Worm (Caenorhabditis elegans): ENCODE results near the gene F54D5.15.

Gene F54D5.15

DNA sequence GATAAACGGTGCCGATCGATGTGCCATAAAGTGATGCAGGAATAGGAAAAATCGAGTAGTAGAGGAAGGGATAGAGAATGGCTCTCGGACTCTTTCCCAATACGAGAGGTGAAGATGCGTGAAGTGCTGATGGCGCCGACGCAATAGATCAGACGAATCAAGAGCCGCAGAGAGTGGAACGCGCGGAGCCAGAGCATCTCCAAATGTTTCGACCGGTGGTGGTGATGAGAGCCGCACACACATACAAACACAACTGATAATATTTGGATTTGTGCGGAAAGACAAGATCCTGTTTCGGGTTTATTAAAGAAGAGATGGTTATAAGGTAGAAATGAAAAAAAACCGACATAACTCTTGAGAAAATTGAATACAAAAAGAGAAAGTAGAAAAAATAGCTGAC lies at the start of gene F54D5.15:
Gene F54D5.15, minus strand, starts transcription at position 101 of the 400 bp plus-strand sequence.
- TF ChIP-seq ama-1 (optimal IDR thresholded peaks at IDR 0.05), result no peak
- no peak for TF ChIP-seq aly-1 (tag; optimal IDR thresholded peaks at IDR 0.05)
- no peak for TF ChIP-seq flt-1 (GFP tag; IDR thresholded peaks at IDR 0.05)
- TF ChIP-seq ets-7 (tag; optimal IDR thresholded peaks at IDR 0.05), result no peak
- no peak for TF ChIP-seq B0310.2 (tag; optimal IDR thresholded peaks at IDR 0.05)
- TF ChIP-seq hmg-4 (GFP tag; optimal IDR thresholded peaks at IDR 0.05), result no peak
- TF ChIP-seq tbx-11 (GFP tag; IDR thresholded peaks at IDR 0.05), result no peak
- TF ChIP-seq F13C5.2 (tag; optimal IDR thresholded peaks at IDR 0.05), result no peak
- no peak for TF ChIP-seq hnd-1 (tag; optimal IDR thresholded peaks at IDR 0.05)

DNA sequence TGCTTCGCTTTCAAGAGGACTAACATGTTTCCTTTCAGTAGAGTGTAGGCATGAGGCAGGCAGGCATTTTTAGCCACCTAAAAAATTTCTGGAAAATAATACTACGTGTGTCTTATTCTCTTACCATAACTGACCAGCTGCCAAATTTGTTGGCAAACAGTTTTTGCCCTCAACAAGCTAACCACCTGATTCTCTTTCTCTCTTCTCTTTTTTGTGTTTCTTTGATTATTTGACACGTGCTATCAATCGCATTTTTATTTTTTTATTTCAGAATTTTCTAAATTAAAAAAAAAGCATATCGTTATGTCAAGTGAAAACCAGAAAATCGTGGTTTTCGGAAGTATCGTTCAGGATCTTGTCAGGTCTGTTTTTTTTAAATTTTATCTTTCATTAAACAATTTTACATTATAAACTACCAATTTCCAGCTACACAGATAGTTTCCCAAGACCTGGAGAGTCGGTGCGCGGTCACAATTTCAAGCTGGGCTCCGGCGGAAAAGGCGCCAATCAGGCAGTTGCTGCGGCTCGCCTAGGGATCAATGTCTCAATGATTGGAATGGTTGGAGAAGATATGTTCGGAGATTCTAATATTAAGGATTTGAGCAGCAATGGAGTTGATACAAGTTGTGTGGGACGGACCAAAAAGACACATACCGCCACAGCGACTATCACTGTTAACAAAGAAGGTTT lies 48.2 kb upstream of the F54D5.15 start, which contains the start of gene F07A11.5:
Gene F07A11.5, plus strand, starts transcription at position 267 of the 690 bp plus-strand sequence.
- no peak for TF ChIP-seq hmbx-1 (tag; optimal IDR thresholded peaks at IDR 0.05)
- no peak for TF ChIP-seq tbx-37 (GFP tag; conservative IDR thresholded peaks at IDR 0.05)
- no peak for TF ChIP-seq F13C5.2 (tag; optimal IDR thresholded peaks at IDR 0.05)
- TF ChIP-seq B0310.2 (tag; optimal IDR thresholded peaks at IDR 0.05), result no peak
- TF ChIP-seq hmg-4 (GFP tag; optimal IDR thresholded peaks at IDR 0.05), result no peak
- TF ChIP-seq ceh-13 (GFP tag; optimal IDR thresholded peaks at IDR 0.05), result no peak
- no peak for TF ChIP-seq tbx-11 (GFP tag; IDR thresholded peaks at IDR 0.05)
- no peak for TF ChIP-seq ama-1 (optimal IDR thresholded peaks at IDR 0.05)
- no peak for TF ChIP-seq sea-1 (GFP tag; conservative IDR thresholded peaks at IDR 0.05)
- no peak for TF ChIP-seq hnd-1 (tag; optimal IDR thresholded peaks at IDR 0.05)
- TF ChIP-seq pes-1 (GFP tag; IDR thresholded peaks at IDR 0.05), result no peak
- no peak for TF ChIP-seq tra-4 (tag; optimal IDR thresholded peaks at IDR 0.05)
- TF ChIP-seq ets-7 (tag; optimal IDR thresholded peaks at IDR 0.05), result no peak
- no peak for TF ChIP-seq ceh-36 (tag; optimal IDR thresholded peaks at IDR 0.05)
- TF ChIP-seq scrt-1 (GFP tag; IDR thresholded peaks at IDR 0.05), result no peak
- TF ChIP-seq aly-1 (tag; optimal IDR thresholded peaks at IDR 0.05), result no peak
- no peak for TF ChIP-seq flt-1 (GFP tag; IDR thresholded peaks at IDR 0.05)

DNA sequence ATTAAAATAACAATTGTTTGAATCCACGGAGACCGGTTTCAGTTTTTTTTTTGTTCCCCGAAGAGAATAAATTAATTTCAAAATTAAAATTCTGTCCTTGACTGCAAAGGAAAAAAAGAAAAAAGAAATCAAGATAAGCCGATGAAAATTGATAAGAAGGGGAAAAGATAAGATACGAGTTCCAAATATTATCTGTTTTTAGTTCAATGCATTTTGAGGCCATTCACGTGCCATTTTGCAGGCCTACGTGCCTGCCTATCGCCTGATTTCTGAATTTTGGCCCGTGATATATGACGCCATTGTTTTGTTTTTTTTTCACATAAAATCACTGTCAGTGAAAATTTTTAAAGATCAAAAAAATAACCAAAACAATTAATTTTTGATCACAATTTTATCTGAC lies 47.4 kb upstream of the F54D5.15 start:
- TF ChIP-seq pes-1 (GFP tag; IDR thresholded peaks at IDR 0.05) (no peak), hnd-1 (tag; optimal IDR thresholded peaks at IDR 0.05) (no peak), hmbx-1 (tag; optimal IDR thresholded peaks at IDR 0.05) (no peak), tra-4 (tag; optimal IDR thresholded peaks at IDR 0.05) (no peak), flt-1 (GFP tag; IDR thresholded peaks at IDR 0.05) (no peak), ama-1 (optimal IDR thresholded peaks at IDR 0.05) (no peak), tbx-37 (GFP tag; conservative IDR thresholded peaks at IDR 0.05) (no peak), tbx-11 (GFP tag; IDR thresholded peaks at IDR 0.05) (no peak), ets-7 (tag; optimal IDR thresholded peaks at IDR 0.05) (no peak), ceh-13 (GFP tag; optimal IDR thresholded peaks at IDR 0.05) (no peak), F13C5.2 (tag; optimal IDR thresholded peaks at IDR 0.05) (no peak), B0310.2 (tag; optimal IDR thresholded peaks at IDR 0.05) (no peak), ceh-36 (tag; optimal IDR thresholded peaks at IDR 0.05) (no peak), scrt-1 (GFP tag; IDR thresholded peaks at IDR 0.05) (no peak)

DNA sequence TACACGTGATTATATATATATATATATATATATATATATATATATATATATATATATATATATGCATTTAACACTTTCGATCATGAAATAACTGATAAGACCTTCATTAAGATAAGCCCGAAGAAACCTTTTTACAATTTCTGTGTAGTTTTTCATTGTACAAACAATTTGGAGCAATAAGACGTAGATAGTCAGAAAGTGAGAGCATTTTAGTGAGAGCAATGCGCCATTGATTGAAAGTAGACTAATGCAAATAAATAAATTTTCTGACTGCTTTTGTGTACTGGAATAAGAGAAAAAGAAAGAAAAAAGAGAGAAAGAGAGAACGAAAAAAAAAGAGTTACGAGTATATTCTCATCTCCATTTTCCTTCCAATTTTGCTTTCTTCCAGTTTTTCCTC lies 40.6 kb upstream of the F54D5.15 start:
- TF ChIP-seq scrt-1 (GFP tag; IDR thresholded peaks at IDR 0.05) (no peak), hmg-4 (GFP tag; optimal IDR thresholded peaks at IDR 0.05) (no peak), F13C5.2 (tag; optimal IDR thresholded peaks at IDR 0.05) (no peak), pes-1 (GFP tag; IDR thresholded peaks at IDR 0.05) (no peak), ceh-36 (tag; optimal IDR thresholded peaks at IDR 0.05) (no peak), hnd-1 (tag; optimal IDR thresholded peaks at IDR 0.05) (no peak), B0310.2 (tag; optimal IDR thresholded peaks at IDR 0.05) (no peak), tbx-11 (GFP tag; IDR thresholded peaks at IDR 0.05) (no peak), hmbx-1 (tag; optimal IDR thresholded peaks at IDR 0.05) (no peak), tra-4 (tag; optimal IDR thresholded peaks at IDR 0.05) (no peak), ets-7 (tag; optimal IDR thresholded peaks at IDR 0.05) (no peak), aly-1 (tag; optimal IDR thresholded peaks at IDR 0.05) (no peak), sea-1 (GFP tag; conservative IDR thresholded peaks at IDR 0.05) (no peak), ama-1 (optimal IDR thresholded peaks at IDR 0.05) (no peak), tbx-37 (GFP tag; conservative IDR thresholded peaks at IDR 0.05) (no peak)

DNA sequence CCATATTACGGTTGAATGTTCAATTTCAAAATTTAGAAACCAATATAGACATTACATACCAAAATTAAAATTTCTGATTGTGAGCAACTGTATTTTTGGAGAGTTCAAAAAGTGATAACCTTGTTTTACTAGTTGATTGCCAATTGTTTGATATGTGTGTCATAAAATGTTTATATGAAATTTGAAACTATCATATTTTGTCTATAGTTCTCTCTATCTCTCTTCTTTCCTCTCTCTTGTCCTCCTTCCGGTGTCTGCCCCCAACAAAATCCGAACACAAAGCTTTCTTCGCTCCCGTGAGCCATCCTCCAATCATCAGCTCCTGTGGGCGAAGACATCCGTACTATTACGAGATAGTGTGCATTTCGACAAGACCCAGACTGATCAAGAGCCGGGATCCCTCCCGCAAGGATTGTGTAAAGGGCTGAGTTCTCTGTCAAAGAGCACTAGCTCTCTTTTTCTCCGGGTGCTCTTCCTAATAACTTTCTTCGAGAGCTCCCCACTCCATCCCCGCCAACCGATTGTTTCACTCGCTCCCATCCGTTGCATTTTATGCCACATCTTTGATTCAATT lies 38.4 kb upstream of the F54D5.15 start:
- no peak for TF ChIP-seq ama-1 (optimal IDR thresholded peaks at IDR 0.05)
- no peak for TF ChIP-seq tbx-37 (GFP tag; conservative IDR thresholded peaks at IDR 0.05)
- no peak for TF ChIP-seq sea-1 (GFP tag; conservative IDR thresholded peaks at IDR 0.05)
- TF ChIP-seq ets-7 (tag; optimal IDR thresholded peaks at IDR 0.05), result no peak
- TF ChIP-seq ceh-36 (tag; optimal IDR thresholded peaks at IDR 0.05), result no peak
- TF ChIP-seq pes-1 (GFP tag; IDR thresholded peaks at IDR 0.05), result no peak
- no peak for TF ChIP-seq ceh-13 (GFP tag; optimal IDR thresholded peaks at IDR 0.05)
- TF ChIP-seq tra-4 (tag; optimal IDR thresholded peaks at IDR 0.05), result no peak
- no peak for TF ChIP-seq aly-1 (tag; optimal IDR thresholded peaks at IDR 0.05)
- no peak for TF ChIP-seq flt-1 (GFP tag; IDR thresholded peaks at IDR 0.05)
- no peak for TF ChIP-seq tbx-11 (GFP tag; IDR thresholded peaks at IDR 0.05)
- TF ChIP-seq B0310.2 (tag; optimal IDR thresholded peaks at IDR 0.05), result no peak
- no peak for TF ChIP-seq scrt-1 (GFP tag; IDR thresholded peaks at IDR 0.05)
- TF ChIP-seq hnd-1 (tag; optimal IDR thresholded peaks at IDR 0.05), result no peak
- no peak for TF ChIP-seq F13C5.2 (tag; optimal IDR thresholded peaks at IDR 0.05)
- TF ChIP-seq hmg-4 (GFP tag; optimal IDR thresholded peaks at IDR 0.05), result no peak
- no peak for TF ChIP-seq hmbx-1 (tag; optimal IDR thresholded peaks at IDR 0.05)

DNA sequence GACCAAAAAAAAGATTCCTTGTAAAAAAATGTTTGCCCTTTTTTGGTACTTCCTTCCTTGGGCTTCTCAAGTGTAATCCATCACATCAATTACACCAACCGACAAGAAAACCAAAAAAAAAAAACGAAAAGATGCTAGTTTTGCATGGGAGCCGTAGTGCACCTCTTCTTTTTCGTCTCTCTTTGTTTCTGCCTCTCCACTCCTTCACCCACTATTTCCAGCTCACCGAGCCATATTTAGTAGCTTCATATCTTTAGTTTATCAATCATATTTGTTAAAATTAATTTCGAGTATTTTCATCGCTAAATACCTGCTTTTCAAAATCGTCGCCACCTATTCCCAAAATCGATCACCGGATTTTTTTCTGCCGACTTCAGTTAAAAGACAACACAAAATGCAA lies 36.7 kb upstream of the F54D5.15 start, which contains the start of gene F07A11.4:
Gene F07A11.4, plus strand, starts transcription at position 301 of the 400 bp plus-strand sequence.
- TF ChIP-seq hnd-1 (tag; optimal IDR thresholded peaks at IDR 0.05), result no peak
- no peak for TF ChIP-seq B0310.2 (tag; optimal IDR thresholded peaks at IDR 0.05)
- TF ChIP-seq ceh-13 (GFP tag; optimal IDR thresholded peaks at IDR 0.05), result no peak
- no peak for TF ChIP-seq tra-4 (tag; optimal IDR thresholded peaks at IDR 0.05)
- TF ChIP-seq scrt-1 (GFP tag; IDR thresholded peaks at IDR 0.05), result no peak

DNA sequence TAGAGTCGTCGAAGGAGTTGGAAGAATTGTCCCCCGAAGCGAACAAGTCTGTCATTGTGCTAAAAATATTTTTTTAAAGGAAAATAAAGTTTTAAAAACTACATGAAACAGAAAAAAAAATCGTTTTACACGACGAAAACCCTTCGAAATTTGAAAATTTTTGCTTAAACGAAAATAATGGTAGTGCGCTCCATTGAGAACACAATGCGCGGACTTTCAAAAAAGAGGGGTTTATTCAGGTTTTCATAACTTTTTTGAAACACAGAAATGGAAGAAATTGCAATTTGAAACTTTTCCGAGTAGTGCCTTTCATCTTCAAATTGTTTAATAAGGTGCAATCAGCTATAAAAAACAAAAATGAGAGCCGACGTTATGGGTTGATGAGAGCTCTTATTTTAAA lies 35.7 kb upstream of the F54D5.15 start, which contains the start of gene npp-5:
Gene npp-5, minus strand, starts transcription at position 59 of the 400 bp plus-strand sequence.
- no peak for TF ChIP-seq ceh-13 (GFP tag; optimal IDR thresholded peaks at IDR 0.05)
- TF ChIP-seq tbx-11 (GFP tag; IDR thresholded peaks at IDR 0.05), result no peak
- TF ChIP-seq tra-4 (tag; optimal IDR thresholded peaks at IDR 0.05), result no peak
- TF ChIP-seq aly-1 (tag; optimal IDR thresholded peaks at IDR 0.05), result no peak
- no peak for TF ChIP-seq flt-1 (GFP tag; IDR thresholded peaks at IDR 0.05)
- TF ChIP-seq hnd-1 (tag; optimal IDR thresholded peaks at IDR 0.05), result no peak
- no peak for TF ChIP-seq pes-1 (GFP tag; IDR thresholded peaks at IDR 0.05)
- no peak for TF ChIP-seq hmg-4 (GFP tag; optimal IDR thresholded peaks at IDR 0.05)
- TF ChIP-seq sea-1 (GFP tag; conservative IDR thresholded peaks at IDR 0.05), result no peak
- no peak for TF ChIP-seq hmbx-1 (tag; optimal IDR thresholded peaks at IDR 0.05)
- TF ChIP-seq tbx-37 (GFP tag; conservative IDR thresholded peaks at IDR 0.05), result no peak
- no peak for TF ChIP-seq scrt-1 (GFP tag; IDR thresholded peaks at IDR 0.05)
- no peak for TF ChIP-seq B0310.2 (tag; optimal IDR thresholded peaks at IDR 0.05)
- no peak for TF ChIP-seq ama-1 (optimal IDR thresholded peaks at IDR 0.05)
- TF ChIP-seq ceh-36 (tag; optimal IDR thresholded peaks at IDR 0.05), result no peak
